Fruit fly (Drosophila melanogaster): Measurements from ENCODE around the gene CG31407.

Gene CG31407

dm6 chr3R:10053559-10053958, 28.6 kb upstream of the CG31407 start (continued):
- TF ChIP-seq BEAF-32 (GFP tag; optimal IDR thresholded peaks at IDR 0.05) (no peak), Camta (GFP tag; optimal IDR thresholded peaks at IDR 0.05) (no peak), CkIIα-i1 (GFP tag; IDR thresholded peaks at IDR 0.05) (no peak), CG17802 (tag; optimal IDR thresholded peaks at IDR 0.05) (no peak), CG16779 (GFP tag; IDR thresholded peaks at IDR 0.05) (no peak), Aef1 (GFP tag; IDR thresholded peaks at IDR 0.05) (no peak), CG10565 (GFP tag; optimal IDR thresholded peaks at IDR 0.05) (no peak), lab (GFP tag; optimal IDR thresholded peaks at IDR 0.05) (peak; percentile 56), Myb (GFP tag; optimal IDR thresholded peaks at IDR 0.05) (peak; percentile 42), sens (GFP tag) (no peak), maf-S (GFP tag; optimal IDR thresholded peaks at IDR 0.05) (no peak), dan (GFP tag; IDR thresholded peaks at IDR 0.05) (no peak), CG12659 (GFP tag; optimal IDR thresholded peaks at IDR 0.05) (no peak), CG7357 (GFP tag; IDR thresholded peaks at IDR 0.05) (peak; percentile 51; the same call in 2 of the 3 replicates), Kr (GFP tag; optimal IDR thresholded peaks at IDR 0.05) (no peak), CG18619 (GFP tag; optimal IDR thresholded peaks at IDR 0.05) (no peak), BtbVII (GFP tag; optimal IDR thresholded peaks at IDR 0.05) (no peak), chm (GFP tag; IDR thresholded peaks at IDR 0.05) (peak; percentile 20; the same call in 1 of the 2 replicates), CG4854 (GFP tag; optimal IDR thresholded peaks at IDR 0.05) (no peak), crol (GFP tag; IDR thresholded peaks at IDR 0.05) (no peak), gro (GFP tag; optimal IDR thresholded peaks at IDR 0.05) (no peak), CHES-1-like (GFP tag; optimal IDR thresholded peaks at IDR 0.05) (no peak), so (GFP tag; IDR thresholded peaks at IDR 0.05) (no peak), Sox102F (GFP tag; optimal IDR thresholded peaks at IDR 0.05) (no peak), NC2α (GFP tag; optimal IDR thresholded peaks at IDR 0.05) (no peak), MESR4 (GFP tag; optimal IDR thresholded peaks at IDR 0.05) (no peak), CG7963 (GFP tag; IDR thresholded peaks at IDR 0.05; ENCODE audit: partially characterized antibody) (no peak), CG11723 (GFP tag; optimal IDR thresholded peaks at IDR 0.05) (no peak), btn (GFP tag; optimal IDR thresholded peaks at IDR 0.05) (no peak), CG1832 (GFP tag; optimal IDR thresholded peaks at IDR 0.05) (no peak), HLHmδ (GFP tag; optimal IDR thresholded peaks at IDR 0.05) (no peak), ftz-f1 (GFP tag; optimal IDR thresholded peaks at IDR 0.05) (no peak), CTCF (GFP tag; optimal IDR thresholded peaks at IDR 0.05) (peak; percentile 0), p53 (GFP tag; optimal IDR thresholded peaks at IDR 0.05) (no peak)

- TF ChIP-seq Chrac-16 (GFP tag; optimal IDR thresholded peaks at IDR 0.05) (no peak), CG7839 (tag; optimal IDR thresholded peaks at IDR 0.05) (no peak), CG31441 (GFP tag; IDR thresholded peaks at IDR 0.05) (no peak), cad (GFP tag; optimal IDR thresholded peaks at IDR 0.05) (no peak), CkIIα-i1 (GFP tag; IDR thresholded peaks at IDR 0.05) (no peak), gsb-n (tag; optimal IDR thresholded peaks at IDR 0.05) (no peak), sens (GFP tag) (peak; percentile 16), otp (GFP tag; IDR thresholded peaks at IDR 0.05) (no peak), CG9727 (GFP tag; optimal IDR thresholded peaks at IDR 0.05) (no peak), Ravus (GFP tag; IDR thresholded peaks at IDR 0.05) (no peak), Vsx1 (GFP tag; optimal IDR thresholded peaks at IDR 0.05) (no peak), CG14710 (tag; optimal IDR thresholded peaks at IDR 0.05) (no peak), Dip2 (GFP tag; IDR thresholded peaks at IDR 0.05) (no peak), CG2116 (GFP tag; optimal IDR thresholded peaks at IDR 0.05) (peak; percentile 35), cwo (GFP tag; optimal IDR thresholded peaks at IDR 0.05) (no peak), CG2712 (tag; optimal IDR thresholded peaks at IDR 0.05) (no peak), cas (GFP tag; IDR thresholded peaks at IDR 0.05) (no peak), Doc3 (GFP tag; IDR thresholded peaks at IDR 0.05; ENCODE audit: partially characterized antibody) (0 out of 3 replicates have a peak, but pooled peaks have one; percentile 42), CG12744 (GFP tag; optimal IDR thresholded peaks at IDR 0.05) (no peak), CG6272 (GFP tag; IDR thresholded peaks at IDR 0.05) (no peak), ara (GFP tag; IDR thresholded peaks at IDR 0.05) (no peak), CG7963 (GFP tag; IDR thresholded peaks at IDR 0.05; ENCODE audit: partially characterized antibody) (no peak)
These were observed 27.9 kb upstream of the CG31407 start, which contains the start of the genes Fancl and Npc2e for dm6 chr3R:10052695-10053382. TSS of gene Fancl (minus strand) at chr3R:10052869. TSS of gene Npc2e (plus strand) at chr3R:10053332.

Data from whole organism, embryonic.